Worm (Caenorhabditis elegans) whole organism, L2 larva: ENCODE data around the gene C45B11.2.

Source experiments
- C34F6.9 ChIP-seq: fragments of 150-350 bp; optimal IDR thresholded peaks from 2 replicates; lab custom pipeline; 2014; ENCODE audit warnings: missing biosample characterization, missing genetic modification characterization
- F13H6.1 ChIP-seq: sonication (generic microtip); optimal IDR thresholded peaks from 2 replicates; lab custom pipeline; 2016; ENCODE audit warnings: missing genetic modification characterization, missing compliant biosample characterization
- Y55F3AM.14 ChIP-seq: fragments of 200-800 bp; sonication (Bioruptor generic); optimal IDR thresholded peaks from 2 replicates; lab custom pipeline; 2018; ENCODE audit warnings: mild to moderate bottlenecking, missing genetic modification characterization, missing compliant biosample characterization
- alr-1 ChIP-seq: fragments of 150-350 bp; optimal IDR thresholded peaks from 2 replicates; lab custom pipeline; 2014; ENCODE audit warnings: missing biosample characterization, missing genetic modification characterization
- ama-1 ChIP-seq: fragments of 150-350 bp; optimal IDR thresholded peaks from 2 replicates; lab custom pipeline; 2018; ENCODE audit warnings: inconsistent platforms
- blmp-1 ChIP-seq: sonication (generic microtip); optimal IDR thresholded peaks from 2 replicates; lab custom pipeline; 2017; ENCODE audit warnings: missing genetic modification characterization, mild to moderate bottlenecking, missing compliant biosample characterization, antibody characterized with exemption, moderate library complexity; ENCODE audit not compliant: insufficient read depth
- ceh-16 ChIP-seq: fragments of 150-350 bp; optimal IDR thresholded peaks from 2 replicates; lab custom pipeline; 2014; ENCODE audit warnings: missing biosample characterization, missing genetic modification characterization
- ceh-82 ChIP-seq: fragments of 150-350 bp; optimal IDR thresholded peaks from 2 replicates; lab custom pipeline; 2014; ENCODE audit warnings: missing biosample characterization, missing genetic modification characterization
- crh-2 ChIP-seq: sonication (generic microtip); optimal IDR thresholded peaks from 2 replicates; lab custom pipeline; 2017; ENCODE audit warnings: missing biosample characterization, missing genetic modification characterization
- dmd-4 ChIP-seq: sonication (generic microtip); optimal IDR thresholded peaks from 2 replicates; lab custom pipeline; 2017; ENCODE audit warnings: missing biosample characterization, missing genetic modification characterization
- elt-1 ChIP-seq: fragments of 150-350 bp; optimal IDR thresholded peaks from 2 replicates; lab custom pipeline; 2014; ENCODE audit warnings: missing biosample characterization, missing genetic modification characterization
- elt-3 ChIP-seq: sonication (generic microtip); optimal IDR thresholded peaks from 2 replicates; lab custom pipeline; 2017; ENCODE audit warnings: missing biosample characterization, missing genetic modification characterization
- fos-1 ChIP-seq: fragments of 150-350 bp; optimal IDR thresholded peaks from 2 replicates; lab custom pipeline; 2014; ENCODE audit warnings: missing biosample characterization, missing genetic modification characterization
- gmeb-1 ChIP-seq: fragments of 150-350 bp; optimal IDR thresholded peaks from 2 replicates; lab custom pipeline; 2014; ENCODE audit warnings: missing biosample characterization, missing genetic modification characterization
- lin-11 ChIP-seq: fragments of 150-350 bp; sonication (generic microtip); optimal IDR thresholded peaks from 2 replicates; lab custom pipeline; 2014; ENCODE audit warnings: missing biosample characterization, missing genetic modification characterization, inconsistent platforms, mixed read lengths
- lin-13 ChIP-seq: fragments of 150-350 bp; optimal IDR thresholded peaks from 2 replicates; lab custom pipeline; 2014; ENCODE audit warnings: missing biosample characterization, missing genetic modification reagents, missing genetic modification characterization
- lin-39 ChIP-seq: fragments of 150-350 bp; optimal IDR thresholded peaks from 2 replicates; lab custom pipeline; 2014; ENCODE audit warnings: missing biosample characterization, missing genetic modification reagents, missing genetic modification characterization
- lsy-2 ChIP-seq, 2 experiments: fragments of 150-350 bp in 1 of 2; sonication (generic microtip) in 1 of 2; optimal IDR thresholded peaks; 2 replicates each; lab custom pipeline; 2014 to 2017; ENCODE audit warnings: missing biosample characterization in 2 of 2, missing genetic modification characterization in 2 of 2
- mab-5 ChIP-seq: fragments of 150-350 bp; optimal IDR thresholded peaks from 2 replicates; lab custom pipeline; 2014; ENCODE audit warnings: missing biosample characterization, missing genetic modification characterization
- mbf-1 ChIP-seq: sonication (generic microtip); optimal IDR thresholded peaks from 2 replicates; lab custom pipeline; 2017; ENCODE audit warnings: missing biosample characterization, missing genetic modification characterization
- mdl-1 ChIP-seq, 2 experiments: fragments of 150-350 bp in 1 of 2; sonication (generic microtip) in 1 of 2; optimal IDR thresholded peaks; 2 replicates each; lab custom pipeline; 2017; ENCODE audit warnings: missing biosample characterization in 2 of 2, missing genetic modification characterization in 2 of 2
- nhr-10 ChIP-seq: sonication (generic microtip); optimal IDR thresholded peaks from 2 replicates; lab custom pipeline; 2017; ENCODE audit warnings: missing biosample characterization, missing genetic modification characterization
- nhr-11 ChIP-seq: fragments of 150-350 bp; optimal IDR thresholded peaks from 2 replicates; lab custom pipeline; 2014; ENCODE audit warnings: missing biosample characterization, missing genetic modification characterization
- nhr-12 ChIP-seq: fragments of 150-350 bp; optimal IDR thresholded peaks from 2 replicates; lab custom pipeline; 2014; ENCODE audit warnings: missing biosample characterization, missing genetic modification characterization
- nhr-129 ChIP-seq: fragments of 150-350 bp; optimal IDR thresholded peaks from 2 replicates; lab custom pipeline; 2014; ENCODE audit warnings: missing biosample characterization, missing genetic modification characterization
- nhr-23 ChIP-seq: fragments of 150-350 bp; optimal IDR thresholded peaks from 2 replicates; lab custom pipeline; 2014; ENCODE audit warnings: missing biosample characterization, missing genetic modification reagents, missing genetic modification characterization
- nhr-237 ChIP-seq: fragments of 150-350 bp; optimal IDR thresholded peaks from 2 replicates; lab custom pipeline; 2014; ENCODE audit warnings: missing biosample characterization, missing genetic modification characterization
- nhr-25 ChIP-seq: fragments of 150-350 bp; sonication (generic microtip); optimal IDR thresholded peaks from 3 replicates; lab custom pipeline; 2014; ENCODE audit warnings: missing biosample characterization, missing genetic modification characterization
- nhr-6 ChIP-seq: fragments of 150-350 bp; optimal IDR thresholded peaks from 2 replicates; lab custom pipeline; 2014; ENCODE audit warnings: missing biosample characterization, missing genetic modification characterization
- nhr-77 ChIP-seq: fragments of 150-350 bp; optimal IDR thresholded peaks from 2 replicates; lab custom pipeline; 2014; ENCODE audit warnings: missing biosample characterization, missing genetic modification characterization
- peb-1 ChIP-seq: fragments of 150-350 bp; optimal IDR thresholded peaks from 2 replicates; lab custom pipeline; 2014; ENCODE audit warnings: missing biosample characterization, missing genetic modification characterization
- sem-4 ChIP-seq: fragments of 150-350 bp; optimal IDR thresholded peaks from 2 replicates; lab custom pipeline; 2014; ENCODE audit warnings: missing biosample characterization, missing genetic modification reagents, missing genetic modification characterization
- skn-1 ChIP-seq: sonication (generic microtip); optimal IDR thresholded peaks from 2 replicates; lab custom pipeline; 2017; ENCODE audit warnings: missing biosample characterization, missing genetic modification characterization
- sma-3 ChIP-seq: sonication (generic microtip); optimal IDR thresholded peaks from 2 replicates; lab custom pipeline; 2016; ENCODE audit warnings: missing genetic modification reagents, missing genetic modification characterization, missing compliant biosample characterization
- sma-9 ChIP-seq, 2 experiments: fragments of 150-350 bp in 1 of 2; sonication (generic microtip) in 1 of 2; optimal IDR thresholded peaks; 2 replicates each; lab custom pipeline; 2014 to 2016; ENCODE audit warnings: missing genetic modification characterization in 2 of 2, mild to moderate bottlenecking in 1 of 2, missing biosample characterization in 1 of 2, missing compliant biosample characterization in 1 of 2, missing genetic modification reagents in 1 of 2, moderate library complexity in 1 of 2
- snpc-4 ChIP-seq: fragments of 150-350 bp; optimal IDR thresholded peaks from 2 replicates; lab custom pipeline; 2014; ENCODE audit warnings: missing biosample characterization, missing genetic modification characterization
- unc-62 ChIP-seq: fragments of 150-350 bp; optimal IDR thresholded peaks from 2 replicates; lab custom pipeline; 2014; ENCODE audit warnings: missing biosample characterization, missing genetic modification reagents, missing genetic modification characterization
- zag-1 ChIP-seq: fragments of 150-350 bp; optimal IDR thresholded peaks from 2 replicates; lab custom pipeline; 2014; ENCODE audit warnings: missing biosample characterization, missing genetic modification characterization
- ztf-1 ChIP-seq: fragments of 200-800 bp; sonication (Bioruptor generic); conservative IDR thresholded peaks from 2 replicates; pipeline ENCODE4 v1.3.6; 2022; ENCODE audit warnings: missing genetic modification characterization, missing compliant biosample characterization
- ztf-11 ChIP-seq: sonication (generic microtip); optimal IDR thresholded peaks from 2 replicates; lab custom pipeline; 2017; ENCODE audit warnings: missing biosample characterization, missing genetic modification characterization
- ztf-4 ChIP-seq: fragments of 150-350 bp; optimal IDR thresholded peaks from 2 replicates; lab custom pipeline; 2014; ENCODE audit warnings: missing biosample characterization, missing genetic modification characterization

Gene C45B11.2

ce11 chrV:11075209-11076027 is 32.9 kb downstream of the C45B11.2 start (continued):
- TF ChIP-seq lin-13 (GFP tag; lab: Kevin White, UChicago) (no peak), nhr-25 (peak; percentile 22), lsy-2 (tag; optimal IDR thresholded peaks at IDR 0.05; lab: Kevin White, UChicago) (no peak), F13H6.1 (tag; lab: Kevin White, UChicago) (peak; percentile 10), elt-3 (no peak), peb-1 (tag; lab: Kevin White, UChicago) (no peak), ceh-82 (tag; lab: Kevin White, UChicago) (no peak)

- TF ChIP-seq ztf-11 (no peak), elt-1 (tag; lab: Kevin White, UChicago) (no peak), lin-11 (tag; lab: Kevin White, UChicago) (no peak), dmd-4 (tag; lab: Kevin White, UChicago) (no peak), sem-4 (tag; lab: Kevin White, UChicago) (peak; percentile 41), nhr-12 (tag; lab: Kevin White, UChicago) (no peak), ztf-1 (GFP tag; lab: Robert Waterston, UW) (no peak), elt-3 (no peak), sma-3 (GFP tag; lab: Kevin White, UChicago) (peak; percentile 15), nhr-237 (no peak), crh-2 (tag; lab: Kevin White, UChicago) (no peak)
These were observed 33.5 kb downstream of the C45B11.2 start for ce11 chrV:11076028-11076402.

ce11 chrV:11076403-11076802 is 33.9 kb downstream of the C45B11.2 start:
- TF ChIP-seq nhr-237: no peak
- no peak for TF ChIP-seq ceh-16 (tag; lab: Kevin White, UChicago)
- no peak for TF ChIP-seq blmp-1 (tag; lab: Kevin White, UChicago)
- no peak for TF ChIP-seq mab-5 (tag; lab: Kevin White, UChicago)
- no peak for TF ChIP-seq ztf-11
- no peak for TF ChIP-seq snpc-4 (tag; lab: Kevin White, UChicago)
- TF ChIP-seq mdl-1 (tag; optimal IDR thresholded peaks at IDR 0.05; lab: Kevin White, UChicago): no peak
- no peak for TF ChIP-seq nhr-25
- TF ChIP-seq lin-11 (tag; lab: Kevin White, UChicago): no peak
- TF ChIP-seq lin-39: no peak
- TF ChIP-seq nhr-129: peak; percentile 43
- TF ChIP-seq zag-1 (tag; lab: Kevin White, UChicago): no peak
- TF ChIP-seq ztf-4: peak; percentile 77
- no peak for TF ChIP-seq peb-1 (tag; lab: Kevin White, UChicago)
- TF ChIP-seq lin-13 (GFP tag; lab: Kevin White, UChicago): peak; percentile 32
- peak; percentile 79 for TF ChIP-seq ama-1 (lab: Kevin White, UChicago)
- peak; percentile 38 for TF ChIP-seq unc-62 (GFP tag; lab: Kevin White, UChicago)
- no peak for TF ChIP-seq Y55F3AM.14 (GFP tag; lab: Kevin White, UChicago)
- TF ChIP-seq sem-4 (tag; lab: Kevin White, UChicago): no peak
- no peak for TF ChIP-seq gmeb-1
- no peak for TF ChIP-seq nhr-10 (tag; lab: Kevin White, UChicago)
- TF ChIP-seq nhr-11: no peak
- no peak for TF ChIP-seq skn-1 (tag; lab: Kevin White, UChicago)
- peak; percentile 14 for TF ChIP-seq C34F6.9
- no peak for TF ChIP-seq nhr-6 (tag; lab: Kevin White, UChicago)
- no peak for TF ChIP-seq nhr-23 (tag; lab: Kevin White, UChicago)
- no peak for TF ChIP-seq alr-1 (tag; lab: Kevin White, UChicago)
- no peak for TF ChIP-seq elt-3
- no peak for TF ChIP-seq mbf-1 (tag; lab: Kevin White, UChicago)
- no peak for TF ChIP-seq nhr-77 (tag; lab: Kevin White, UChicago)
- TF ChIP-seq crh-2 (tag; lab: Kevin White, UChicago): peak; percentile 31
- no peak for TF ChIP-seq nhr-12 (tag; lab: Kevin White, UChicago)
- no peak for TF ChIP-seq elt-1 (tag; lab: Kevin White, UChicago)
- TF ChIP-seq fos-1 (tag; lab: Kevin White, UChicago): peak; percentile 46
- peak; percentile 25 for TF ChIP-seq sma-9 (GFP tag; optimal IDR thresholded peaks at IDR 0.05; lab: Kevin White, UChicago)
- TF ChIP-seq sma-9 (tag; optimal IDR thresholded peaks at IDR 0.05; lab: Kevin White, UChicago): no peak
- peak in 1 of 2 experiments; percentile 40 for TF ChIP-seq lsy-2 (tag; optimal IDR thresholded peaks at IDR 0.05; lab: Kevin White, UChicago)
- TF ChIP-seq ztf-1 (GFP tag; lab: Robert Waterston, UW): no peak
- no peak for TF ChIP-seq F13H6.1 (tag; lab: Kevin White, UChicago)
